Fruit fly (Drosophila melanogaster): ENCODE data around the gene Zir.
A peak's percentile ranks its signal among the peaks of the same experiment; 100 is the strongest.

Gene Zir

dm6 chr2L:94639-95059 lies at the start of gene Zir:
Zir (plus strand) TSS chr2L:94739.
- TF ChIP-seq psq (optimal IDR thresholded peaks at IDR 0.05) (no peak), h (optimal IDR thresholded peaks at IDR 0.05) (no peak), ttk (optimal IDR thresholded peaks at IDR 0.05) (no peak), Sin3A (optimal IDR thresholded peaks at IDR 0.05) (no peak), insv (optimal IDR thresholded peaks at IDR 0.05) (no peak), Myc (optimal IDR thresholded peaks at IDR 0.05) (no peak)

- TF ChIP-seq insv (optimal IDR thresholded peaks at IDR 0.05) (no peak), ttk (optimal IDR thresholded peaks at IDR 0.05) (no peak)
Measured at dm6 chr2L:53108-53507, 41.4 kb upstream of the Zir start.

- TF ChIP-seq psq (optimal IDR thresholded peaks at IDR 0.05) (no peak), insv (optimal IDR thresholded peaks at IDR 0.05) (no peak), Sin3A (optimal IDR thresholded peaks at IDR 0.05) (no peak), ttk (optimal IDR thresholded peaks at IDR 0.05) (no peak), Myc (optimal IDR thresholded peaks at IDR 0.05) (no peak), h (optimal IDR thresholded peaks at IDR 0.05) (no peak)
Measured at dm6 chr2L:56865-57264, 37.7 kb upstream of the Zir start.

- TF ChIP-seq Myc (optimal IDR thresholded peaks at IDR 0.05) (no peak), h (optimal IDR thresholded peaks at IDR 0.05) (no peak), ttk (optimal IDR thresholded peaks at IDR 0.05) (no peak), Sin3A (optimal IDR thresholded peaks at IDR 0.05) (no peak), insv (optimal IDR thresholded peaks at IDR 0.05) (no peak)
Measured at dm6 chr2L:59058-59603, 35.4 kb upstream of the Zir start.

dm6 chr2L:65354-65949 lies 29.1 kb upstream of the Zir start, which contains the start of gene Cda5:
Cda5 (minus strand) TSS chr2L:65404.
- TF ChIP-seq insv (optimal IDR thresholded peaks at IDR 0.05): no peak

dm6 chr2L:66369-67278 lies 27.9 kb upstream of the Zir start, which contains the start of gene dbr:
dbr (plus strand) TSS chr2L:66482.
- no peak for TF ChIP-seq insv (optimal IDR thresholded peaks at IDR 0.05)
- no peak for TF ChIP-seq Sin3A (optimal IDR thresholded peaks at IDR 0.05)
- no peak for TF ChIP-seq ttk (optimal IDR thresholded peaks at IDR 0.05)
- no peak for TF ChIP-seq psq (optimal IDR thresholded peaks at IDR 0.05)
- no peak for TF ChIP-seq Myc (optimal IDR thresholded peaks at IDR 0.05)
- no peak for TF ChIP-seq h (optimal IDR thresholded peaks at IDR 0.05)

dm6 chr2L:67279-67657 lies 27.3 kb upstream of the Zir start:
- no peak for TF ChIP-seq ttk (optimal IDR thresholded peaks at IDR 0.05)

- TF ChIP-seq insv (optimal IDR thresholded peaks at IDR 0.05): no peak
- TF ChIP-seq Myc (optimal IDR thresholded peaks at IDR 0.05): no peak
- TF ChIP-seq Sin3A (optimal IDR thresholded peaks at IDR 0.05): no peak
- TF ChIP-seq psq (optimal IDR thresholded peaks at IDR 0.05): no peak
- no peak for TF ChIP-seq h (optimal IDR thresholded peaks at IDR 0.05)
- TF ChIP-seq ttk (optimal IDR thresholded peaks at IDR 0.05): no peak
Measured at dm6 chr2L:69560-69959, 25.0 kb upstream of the Zir start.

- TF ChIP-seq insv (optimal IDR thresholded peaks at IDR 0.05) (no peak), ttk (optimal IDR thresholded peaks at IDR 0.05) (no peak), Myc (optimal IDR thresholded peaks at IDR 0.05) (no peak), Sin3A (optimal IDR thresholded peaks at IDR 0.05) (no peak), psq (optimal IDR thresholded peaks at IDR 0.05) (no peak), h (optimal IDR thresholded peaks at IDR 0.05) (no peak)
Measured at dm6 chr2L:71457-71856, 23.1 kb upstream of the Zir start, which contains the start of gene galectin. galectin (plus strand) TSS chr2L:71757.

- no peak for TF ChIP-seq ttk (optimal IDR thresholded peaks at IDR 0.05)
- no peak for TF ChIP-seq psq (optimal IDR thresholded peaks at IDR 0.05)
- TF ChIP-seq Myc (optimal IDR thresholded peaks at IDR 0.05): no peak
- TF ChIP-seq Sin3A (optimal IDR thresholded peaks at IDR 0.05): no peak
- no peak for TF ChIP-seq insv (optimal IDR thresholded peaks at IDR 0.05)
- no peak for TF ChIP-seq h (optimal IDR thresholded peaks at IDR 0.05)
Measured at dm6 chr2L:71869-72751, 22.4 kb upstream of the Zir start.

dm6 chr2L:72752-73435 lies 21.6 kb upstream of the Zir start:
- TF ChIP-seq insv (optimal IDR thresholded peaks at IDR 0.05): no peak
- TF ChIP-seq Myc (optimal IDR thresholded peaks at IDR 0.05): no peak
- TF ChIP-seq psq (optimal IDR thresholded peaks at IDR 0.05): peak; percentile 27
